Worm (Caenorhabditis elegans) whole organism, mixed stage, embryonic: Measurements from ENCODE around the gene mtm-3.

Experiments used
- ces-1 ChIP-seq: fragments of 150-350 bp; optimal IDR thresholded peaks from 2 replicates; lab custom pipeline; 2014; ENCODE audit warnings: missing biosample characterization, missing genetic modification reagents, missing genetic modification characterization
- lin-32 ChIP-seq: fragments of 200-800 bp; sonication (Bioruptor generic); optimal IDR thresholded peaks from 2 replicates; lab custom pipeline; 2018; ENCODE audit warnings: mild to moderate bottlenecking, missing genetic modification characterization, missing compliant biosample characterization
- mab-5 ChIP-seq: fragments of 150-350 bp; optimal IDR thresholded peaks from 2 replicates; lab custom pipeline; 2014; ENCODE audit warnings: missing biosample characterization, missing genetic modification characterization
- nhr-2 ChIP-seq: fragments of 150-350 bp; optimal IDR thresholded peaks from 2 replicates; lab custom pipeline; 2014; ENCODE audit warnings: missing biosample characterization, missing genetic modification characterization
- nhr-28 ChIP-seq: fragments of 150-350 bp; optimal IDR thresholded peaks from 2 replicates; lab custom pipeline; 2014; ENCODE audit warnings: missing biosample characterization, missing genetic modification characterization
- unc-39 ChIP-seq: fragments of 150-350 bp; optimal IDR thresholded peaks from 2 replicates; lab custom pipeline; 2014; ENCODE audit warnings: missing biosample characterization, missing genetic modification characterization

- TF ChIP-seq mab-5 (tag; lab: Kevin White, UChicago): no peak
- TF ChIP-seq ces-1: no peak
- TF ChIP-seq lin-32 (GFP tag; lab: Kevin White, UChicago): no peak
- no peak for TF ChIP-seq nhr-2
- TF ChIP-seq unc-39: no peak
- TF ChIP-seq nhr-28: no peak
Measured at ce11 chrIII:3782853-3783252, 17.4 kb downstream of the mtm-3 start.
